Worm (Caenorhabditis elegans) whole organism, midembryonic: Measurements from ENCODE around the gene F11C1.1.

ENCODE experiments used
- T22C8.4 ChIP-seq: fragments of 200-800 bp; sonication (Bioruptor generic); IDR thresholded peaks from 2 replicates; pipeline ENCODE4 v1.3.6; 2022; ENCODE audit warnings: missing genetic modification characterization, missing compliant biosample characterization
- cog-1 ChIP-seq: sonication (generic microtip); optimal IDR thresholded peaks from 2 replicates; lab custom pipeline; 2016; ENCODE audit warnings: missing genetic modification characterization, missing compliant biosample characterization
- flt-1 ChIP-seq: fragments of 200-800 bp; sonication (Bioruptor generic); IDR thresholded peaks from 2 replicates; pipeline ENCODE4 v1.3.6; 2022; ENCODE audit warnings: missing genetic modification characterization, missing compliant biosample characterization
- klf-2 ChIP-seq: fragments of 200-800 bp; sonication (Bioruptor generic); conservative IDR thresholded peaks from 2 replicates; pipeline ENCODE4 v1.3.6; 2022; ENCODE audit warnings: missing genetic modification reagents, missing genetic modification characterization, missing compliant biosample characterization
- med-1 ChIP-seq: sonication (generic microtip); optimal IDR thresholded peaks from 2 replicates; lab custom pipeline; 2017; ENCODE audit warnings: missing genetic modification characterization, mild to moderate bottlenecking, missing compliant biosample characterization, antibody characterized with exemption, missing genetic modification reagents; ENCODE audit not compliant: insufficient read depth
- ref-1 ChIP-seq: fragments of 200-800 bp; sonication (Bioruptor generic); conservative IDR thresholded peaks from 2 replicates; pipeline ENCODE4 v1.3.6; 2022; ENCODE audit warnings: missing genetic modification reagents, missing genetic modification characterization, missing compliant biosample characterization
- tab-1 ChIP-seq: fragments of 200-800 bp; sonication (Bioruptor generic); IDR thresholded peaks from 2 replicates; pipeline ENCODE4 v1.3.6; 2022; ENCODE audit warnings: missing genetic modification characterization, missing compliant biosample characterization
- ztf-23 ChIP-seq: fragments of 200-800 bp; sonication (Bioruptor generic); IDR thresholded peaks from 2 replicates; pipeline ENCODE4 v1.3.6; 2022; ENCODE audit warnings: missing genetic modification reagents, missing genetic modification characterization, missing compliant biosample characterization
- ztf-29 ChIP-seq: fragments of 200-800 bp; sonication (Bioruptor generic); IDR thresholded peaks from 2 replicates; pipeline ENCODE4 v1.3.6; 2022; ENCODE audit warnings: missing genetic modification reagents, missing genetic modification characterization, missing compliant biosample characterization

DNA sequence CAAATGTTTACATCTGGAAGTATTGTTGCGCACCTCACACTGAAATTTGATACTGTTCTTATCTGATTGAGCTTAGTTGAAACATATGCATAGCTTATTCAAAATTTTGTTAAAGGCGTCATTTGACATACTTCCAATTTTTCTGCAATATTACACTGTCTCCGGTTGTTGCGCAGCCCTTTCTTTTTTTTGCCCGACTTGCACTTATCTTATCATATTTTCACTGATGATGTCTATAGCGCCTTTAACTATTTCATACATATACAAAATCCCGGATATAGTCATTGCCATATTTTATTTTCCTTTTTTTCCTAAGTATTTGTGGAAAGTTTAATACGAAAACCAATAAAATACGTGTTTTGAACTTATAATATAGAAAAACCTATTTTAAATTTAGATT lies 16.4 kb upstream of the F11C1.1 start:
- no peak for TF ChIP-seq flt-1 (GFP tag; lab: Robert Waterston, UW)
- no peak for TF ChIP-seq ztf-29 (GFP tag; lab: Robert Waterston, UW)
- no peak for TF ChIP-seq tab-1 (GFP tag; lab: Robert Waterston, UW)
- TF ChIP-seq med-1 (GFP tag; lab: Kevin White, UChicago): no peak
- no peak for TF ChIP-seq cog-1 (tag; lab: Kevin White, UChicago)
- no peak for TF ChIP-seq klf-2 (GFP tag; lab: Robert Waterston, UW)
- TF ChIP-seq ztf-23 (GFP tag; lab: Robert Waterston, UW): no peak
- TF ChIP-seq T22C8.4 (GFP tag; lab: Robert Waterston, UW): no peak
- TF ChIP-seq ref-1 (GFP tag; lab: Robert Waterston, UW): no peak
